Fruit fly (Drosophila melanogaster): ENCODE measurements around the gene CG14257.

Gene CG14257

dm6 chr3R:27116465-27117092 lies 40.9 kb downstream of the CG14257 start, which contains the start of the genes CG6066 and CG5880:
Gene CG6066, minus strand, starts transcription at chr3R:27116707.
Gene CG5880, plus strand, starts transcription at chr3R:27116745.
- no peak for TF ChIP-seq CG8478 (optimal IDR thresholded peaks at IDR 0.05)
- TF ChIP-seq CTCF (optimal IDR thresholded peaks at IDR 0.05), result peak in 1 of 2 experiments; percentile 0

DNA sequence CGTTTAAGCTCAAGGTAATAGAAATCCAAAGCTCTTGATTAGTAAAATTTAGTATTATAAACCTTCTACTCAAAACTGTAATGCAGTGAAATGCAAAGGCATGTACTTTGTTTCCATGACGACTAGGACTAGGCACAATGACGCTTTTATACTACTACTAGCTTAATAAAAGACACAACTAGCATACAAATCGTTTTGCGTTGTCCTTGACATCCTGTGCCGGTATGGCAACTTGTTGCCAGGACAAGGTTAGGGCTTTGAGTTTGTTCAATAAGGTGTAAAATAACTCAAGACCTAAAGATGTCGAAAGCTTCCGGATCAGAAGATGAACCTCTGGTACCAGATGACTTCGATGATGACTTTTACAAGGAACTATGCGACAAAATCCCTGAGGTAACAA lies 42.7 kb downstream of the CG14257 start, which contains the start of gene CG5882:
Gene CG5882 (plus strand): TSS at position 301 of the 400 bp plus-strand sequence.
- TF ChIP-seq CTCF (optimal IDR thresholded peaks at IDR 0.05), result no peak
- TF ChIP-seq CG8478 (optimal IDR thresholded peaks at IDR 0.05), result no peak

- no peak for TF ChIP-seq CG8478 (optimal IDR thresholded peaks at IDR 0.05)
- TF ChIP-seq CTCF (optimal IDR thresholded peaks at IDR 0.05), result no peak
These were observed 48.9 kb downstream of the CG14257 start, which contains the start of gene CG6059 for dm6 chr3R:27124588-27124987. Gene CG6059, minus strand, starts transcription at chr3R:27124688.

DNA sequence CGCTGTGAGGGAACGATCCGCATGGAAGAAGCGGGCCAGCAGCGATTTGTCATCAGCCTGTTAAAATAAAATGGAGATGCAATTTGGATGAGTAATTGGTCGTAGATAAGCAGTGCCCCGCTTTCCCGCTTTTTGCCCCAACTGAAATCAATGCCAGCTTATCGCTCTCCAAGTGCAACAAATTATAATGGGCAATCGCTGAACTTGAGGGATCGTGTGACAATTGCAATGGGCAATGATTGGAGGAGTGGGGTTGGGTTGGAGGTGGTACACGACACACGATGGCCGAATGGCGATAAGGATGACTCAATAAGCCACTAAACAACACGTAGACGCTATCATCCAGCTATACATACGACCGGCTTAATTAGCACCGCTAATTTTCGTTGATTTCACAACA lies 53.1 kb downstream of the CG14257 start:
- TF ChIP-seq CG8478 (optimal IDR thresholded peaks at IDR 0.05) (no peak), CTCF (optimal IDR thresholded peaks at IDR 0.05) (no peak)

DNA sequence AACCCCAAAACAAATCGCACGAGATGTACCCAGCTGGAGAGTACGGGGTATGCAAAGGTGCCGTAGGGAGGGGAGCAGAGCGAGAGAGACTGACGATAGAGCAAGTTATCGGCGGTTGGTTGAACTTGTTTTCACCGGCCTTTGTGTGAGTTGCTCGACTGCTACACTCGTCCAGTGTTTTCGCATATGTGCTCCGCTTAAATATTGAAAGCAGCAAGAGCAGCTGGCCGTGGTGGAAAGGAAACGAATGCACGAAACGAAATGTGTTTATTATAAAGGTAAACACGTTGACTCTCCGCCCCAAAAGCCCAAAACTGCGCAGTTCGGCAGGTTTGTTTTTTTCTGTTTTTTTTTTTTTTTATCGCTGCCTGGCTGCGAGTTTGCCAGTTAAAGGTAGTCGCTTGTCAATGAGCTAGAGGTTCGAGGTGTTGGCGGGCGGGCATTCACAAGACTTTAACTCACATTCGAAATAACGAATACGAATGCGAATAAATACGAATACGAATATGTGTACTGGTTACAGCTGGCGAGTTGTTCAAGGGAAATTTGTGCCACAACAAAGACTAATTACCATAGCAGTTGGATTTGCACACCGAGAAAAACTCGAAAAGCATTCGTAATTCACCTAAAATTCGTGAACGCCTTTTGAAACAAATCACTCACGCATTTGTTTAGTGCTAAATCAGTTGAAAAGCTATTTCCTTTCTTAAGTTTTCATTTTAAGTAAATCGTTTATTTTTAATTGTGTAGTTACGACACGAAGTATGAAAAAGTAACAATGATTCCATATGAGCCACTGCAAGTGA lies 54.1 kb downstream of the CG14257 start:
- TF ChIP-seq CTCF (optimal IDR thresholded peaks at IDR 0.05), result no peak
- TF ChIP-seq CG8478 (optimal IDR thresholded peaks at IDR 0.05), result no peak

- TF ChIP-seq CTCF (optimal IDR thresholded peaks at IDR 0.05), result no peak
These were observed 55.0 kb downstream of the CG14257 start for dm6 chr3R:27130551-27131161.

- TF ChIP-seq CTCF (optimal IDR thresholded peaks at IDR 0.05), result no peak
- no peak for TF ChIP-seq CG8478 (optimal IDR thresholded peaks at IDR 0.05)
These were observed 55.7 kb downstream of the CG14257 start for dm6 chr3R:27131408-27131807.

Measured in S2 (cell line).